Fruit fly (Drosophila melanogaster): ENCODE measurements around the gene Ref1.
A peak's percentile ranks its signal among the peaks of the same experiment; 100 is the strongest.

The Ref1 gene

dm6 chr3R:7091904-7092303, 11.7 kb upstream of the Ref1 start (continued):
- TF ChIP-seq Sry-β (GFP tag; optimal IDR thresholded peaks at IDR 0.05) (no peak), CG17829 (tag; optimal IDR thresholded peaks at IDR 0.05) (peak; percentile 42), Poxn (GFP tag; IDR thresholded peaks at IDR 0.05) (no peak), oc (tag; optimal IDR thresholded peaks at IDR 0.05) (no peak), CTCF (GFP tag; optimal IDR thresholded peaks at IDR 0.05) (peak; percentile 75), CG15696 (tag; optimal IDR thresholded peaks at IDR 0.05) (peak; percentile 30), CG13123 (GFP tag; optimal IDR thresholded peaks at IDR 0.05) (no peak), Camta (GFP tag; optimal IDR thresholded peaks at IDR 0.05) (peak; percentile 20), Hsf (GFP tag; optimal IDR thresholded peaks at IDR 0.05) (peak; percentile 34), sob (GFP tag; IDR thresholded peaks at IDR 0.05) (no peak), sr (GFP tag; IDR thresholded peaks at IDR 0.05) (no peak), CG1233 (GFP tag; optimal IDR thresholded peaks at IDR 0.05) (no peak), CG15073 (GFP tag; optimal IDR thresholded peaks at IDR 0.05) (no peak), sug (tag; optimal IDR thresholded peaks at IDR 0.05) (peak; percentile 36), CG17612 (GFP tag; IDR thresholded peaks at IDR 0.05) (no peak), CG18011 (GFP tag; optimal IDR thresholded peaks at IDR 0.05) (no peak), NC2β (GFP tag; optimal IDR thresholded peaks at IDR 0.05) (no peak), CG4707 (GFP tag; optimal IDR thresholded peaks at IDR 0.05) (no peak), ATbp (GFP tag; optimal IDR thresholded peaks at IDR 0.05) (no peak), CG3407 (GFP tag; optimal IDR thresholded peaks at IDR 0.05) (no peak), toy (GFP tag; IDR thresholded peaks at IDR 0.05) (no peak), CG18476 (GFP tag; optimal IDR thresholded peaks at IDR 0.05) (no peak), bowl (GFP tag; IDR thresholded peaks at IDR 0.05) (no peak), Rfx (GFP tag; IDR thresholded peaks at IDR 0.05) (peak; percentile 43; the same call in 1 of the 2 replicates), stc (GFP tag; IDR thresholded peaks at IDR 0.05) (no peak), CG3995 (GFP tag; optimal IDR thresholded peaks at IDR 0.05) (peak; percentile 2), CG4282 (GFP tag; optimal IDR thresholded peaks at IDR 0.05) (no peak), tio (GFP tag; optimal IDR thresholded peaks at IDR 0.05) (no peak), Adf1 (GFP tag; IDR thresholded peaks at IDR 0.05) (no peak), caup (GFP tag; optimal IDR thresholded peaks at IDR 0.05; ENCODE audit: severe bottlenecking) (no peak), CG32767 (GFP tag; IDR thresholded peaks at IDR 0.05) (no peak), Opbp (GFP tag; IDR thresholded peaks at IDR 0.05; ENCODE audit: partially characterized antibody) (peak; percentile 86), bcd (GFP tag; optimal IDR thresholded peaks at IDR 0.05) (no peak), jigr1 (GFP tag; IDR thresholded peaks at IDR 0.05) (no peak), chinmo (GFP tag; IDR thresholded peaks at IDR 0.05; ENCODE audit: partially characterized antibody) (no peak), CG1792 (GFP tag; optimal IDR thresholded peaks at IDR 0.05) (no peak), Xbp1 (GFP tag; optimal IDR thresholded peaks at IDR 0.05) (peak; percentile 44), mam (GFP tag; optimal IDR thresholded peaks at IDR 0.05) (peak; percentile 47), Ptx1 (GFP tag; IDR thresholded peaks at IDR 0.05) (no peak), CG4424 (GFP tag; optimal IDR thresholded peaks at IDR 0.05) (peak; percentile 1), CG3163 (GFP tag; optimal IDR thresholded peaks at IDR 0.05) (peak; percentile 38), CG3847 (GFP tag; IDR thresholded peaks at IDR 0.05) (peak; percentile 43), Drgx (GFP tag; IDR thresholded peaks at IDR 0.05) (no peak), Dref (GFP tag; IDR thresholded peaks at IDR 0.05) (peak; percentile 61), CG6175 (GFP tag; IDR thresholded peaks at IDR 0.05) (no peak), CG31388 (GFP tag; optimal IDR thresholded peaks at IDR 0.05) (no peak), en (GFP tag; optimal IDR thresholded peaks at IDR 0.05) (no peak), Stat92E (GFP tag; optimal IDR thresholded peaks at IDR 0.05) (no peak), NFAT (GFP tag; IDR thresholded peaks at IDR 0.05) (no peak), peb (GFP tag; IDR thresholded peaks at IDR 0.05) (no peak), p53 (GFP tag; optimal IDR thresholded peaks at IDR 0.05) (no peak), CG32532 (GFP tag; IDR thresholded peaks at IDR 0.05) (no peak), cg (GFP tag; optimal IDR thresholded peaks at IDR 0.05) (peak; percentile 5)

Data from whole organism, embryonic.